Worm (Caenorhabditis elegans) whole organism, L3 larva: ENCODE data around the gene F54E4.3.

Source experiments
- R02D3.7 ChIP-seq: fragments of 150-350 bp; optimal IDR thresholded peaks from 2 replicates; lab custom pipeline; 2014; ENCODE audit warnings: missing biosample characterization, missing genetic modification characterization
- ZK546.5 ChIP-seq: sonication (generic microtip); optimal IDR thresholded peaks from 2 replicates; lab custom pipeline; 2017; ENCODE audit warnings: missing biosample characterization, missing genetic modification characterization
- aly-2 ChIP-seq: fragments of 150-350 bp; optimal IDR thresholded peaks from 2 replicates; lab custom pipeline; 2014; ENCODE audit warnings: missing biosample characterization, missing genetic modification characterization
- ama-1 ChIP-seq: fragments of 150-350 bp; optimal IDR thresholded peaks from 2 replicates; lab custom pipeline; 2018
- ceh-9 ChIP-seq: sonication (generic microtip); optimal IDR thresholded peaks from 2 replicates; lab custom pipeline; 2018; ENCODE audit warnings: missing biosample characterization, missing genetic modification characterization
- daf-12 ChIP-seq: fragments of 150-350 bp; optimal IDR thresholded peaks from 2 replicates; lab custom pipeline; 2014; ENCODE audit warnings: missing biosample characterization, missing genetic modification reagents, missing genetic modification characterization
- egl-27 ChIP-seq: sonication (generic microtip); optimal IDR thresholded peaks from 4 replicates; lab custom pipeline; 2017; ENCODE audit warnings: missing biosample characterization, missing genetic modification reagents, missing genetic modification characterization
- elt-1 ChIP-seq: fragments of 150-350 bp; optimal IDR thresholded peaks from 2 replicates; lab custom pipeline; 2014; ENCODE audit warnings: missing biosample characterization, missing genetic modification characterization
- elt-2 ChIP-seq: sonication (generic microtip); optimal IDR thresholded peaks from 2 replicates; lab custom pipeline; 2016; ENCODE audit warnings: missing genetic modification reagents, mild to moderate bottlenecking, missing genetic modification characterization, missing compliant biosample characterization
- elt-3 ChIP-seq, 3 experiments: fragments of 150-350 bp in 1 of 3; sonication (generic microtip) in 2 of 3; optimal IDR thresholded peaks; 2 replicates in 2 of 3; 4 replicates in 1 of 3; lab custom pipeline; 2014 to 2017; ENCODE audit warnings: missing biosample characterization in 3 of 3, missing genetic modification characterization in 3 of 3
- eor-1 ChIP-seq, 2 experiments: fragments of 150-350 bp; optimal IDR thresholded peaks; 2 replicates each; lab custom pipeline; 2014 to 2018; ENCODE audit warnings: missing biosample characterization in 2 of 2, missing genetic modification characterization in 2 of 2
- fkh-10 ChIP-seq: sonication (generic microtip); optimal IDR thresholded peaks from 2 replicates; lab custom pipeline; 2017; ENCODE audit warnings: missing biosample characterization, missing genetic modification reagents, missing genetic modification characterization
- fkh-2 ChIP-seq: fragments of 150-350 bp; optimal IDR thresholded peaks from 2 replicates; lab custom pipeline; 2014; ENCODE audit warnings: missing biosample characterization, missing genetic modification reagents, missing genetic modification characterization
- fos-1 ChIP-seq: fragments of 150-350 bp; optimal IDR thresholded peaks from 2 replicates; lab custom pipeline; 2014; ENCODE audit warnings: missing biosample characterization, missing genetic modification characterization
- hmg-11 ChIP-seq: sonication (generic microtip); optimal IDR thresholded peaks from 2 replicates; lab custom pipeline; 2016; ENCODE audit warnings: missing genetic modification characterization, missing compliant biosample characterization
- jun-1 ChIP-seq: fragments of 150-350 bp; optimal IDR thresholded peaks from 2 replicates; lab custom pipeline; 2014; ENCODE audit warnings: missing biosample characterization, missing genetic modification reagents, missing genetic modification characterization
- lin-15B ChIP-seq: fragments of 150-350 bp; optimal IDR thresholded peaks from 2 replicates; lab custom pipeline; 2014; ENCODE audit warnings: missing biosample characterization, missing genetic modification characterization
- lin-39 ChIP-seq: fragments of 150-350 bp; optimal IDR thresholded peaks from 2 replicates; lab custom pipeline; 2018; ENCODE audit warnings: missing biosample characterization, missing genetic modification reagents, missing genetic modification characterization
- mdl-1 ChIP-seq: fragments of 150-350 bp; optimal IDR thresholded peaks from 2 replicates; lab custom pipeline; 2014; ENCODE audit warnings: missing biosample characterization, missing genetic modification characterization
- nfya-1 ChIP-seq: sonication (generic microtip); optimal IDR thresholded peaks from 2 replicates; lab custom pipeline; 2017; ENCODE audit warnings: missing genetic modification characterization, mild to moderate bottlenecking, missing compliant biosample characterization, antibody characterized with exemption, moderate library complexity; ENCODE audit not compliant: insufficient read depth
- nhr-11 ChIP-seq: fragments of 150-350 bp; optimal IDR thresholded peaks from 2 replicates; lab custom pipeline; 2014; ENCODE audit warnings: missing biosample characterization, missing genetic modification characterization
- nhr-12 ChIP-seq: fragments of 150-350 bp; optimal IDR thresholded peaks from 2 replicates; lab custom pipeline; 2014; ENCODE audit warnings: missing biosample characterization, missing genetic modification characterization
- nhr-23 ChIP-seq: fragments of 150-350 bp; optimal IDR thresholded peaks from 2 replicates; lab custom pipeline; 2014; ENCODE audit warnings: missing biosample characterization, missing genetic modification reagents, missing genetic modification characterization
- nhr-67 ChIP-seq: fragments of 150-350 bp; optimal IDR thresholded peaks from 2 replicates; lab custom pipeline; 2014; ENCODE audit warnings: missing biosample characterization, missing genetic modification characterization
- nhr-76 ChIP-seq: fragments of 150-350 bp; sonication (generic microtip); optimal IDR thresholded peaks from 5 replicates; lab custom pipeline; 2014; ENCODE audit warnings: missing biosample characterization, missing genetic modification characterization
- nhr-77 ChIP-seq: fragments of 150-350 bp; optimal IDR thresholded peaks from 2 replicates; lab custom pipeline; 2014; ENCODE audit warnings: missing biosample characterization, missing genetic modification characterization
- pha-4 ChIP-seq: fragments of 150-350 bp; optimal IDR thresholded peaks from 2 replicates; lab custom pipeline; 2014; ENCODE audit warnings: missing biosample characterization, missing genetic modification reagents, missing genetic modification characterization
- pqm-1 ChIP-seq: fragments of 150-350 bp; optimal IDR thresholded peaks from 2 replicates; lab custom pipeline; 2017; ENCODE audit warnings: missing biosample characterization, missing genetic modification characterization, inconsistent platforms
- sea-2 ChIP-seq: fragments of 150-350 bp; sonication (generic microtip); optimal IDR thresholded peaks from 4 replicates; lab custom pipeline; 2014; ENCODE audit warnings: missing biosample characterization, missing genetic modification reagents, missing genetic modification characterization
- snpc-4 ChIP-seq: fragments of 150-350 bp; optimal IDR thresholded peaks from 2 replicates; lab custom pipeline; 2014; ENCODE audit warnings: missing biosample characterization, missing genetic modification characterization
- tbx-2 ChIP-seq: sonication (generic microtip); optimal IDR thresholded peaks from 2 replicates; lab custom pipeline; 2016; ENCODE audit warnings: mild to moderate bottlenecking, missing genetic modification characterization, missing compliant biosample characterization
- unc-39 ChIP-seq: sonication (generic microtip); optimal IDR thresholded peaks from 4 replicates; lab custom pipeline; 2017; ENCODE audit warnings: missing biosample characterization, missing genetic modification characterization
- unc-62 ChIP-seq: fragments of 150-350 bp; sonication (generic microtip); optimal IDR thresholded peaks from 4 replicates; lab custom pipeline; 2014; ENCODE audit warnings: missing biosample characterization, missing genetic modification reagents, missing genetic modification characterization
- zag-1 ChIP-seq: fragments of 150-350 bp; optimal IDR thresholded peaks from 2 replicates; lab custom pipeline; 2014; ENCODE audit warnings: missing biosample characterization, missing genetic modification characterization
- ztf-11 ChIP-seq: fragments of 150-350 bp; optimal IDR thresholded peaks from 2 replicates; lab custom pipeline; 2014; ENCODE audit warnings: missing biosample characterization, missing genetic modification characterization
- ztf-4 ChIP-seq: fragments of 150-350 bp; optimal IDR thresholded peaks from 2 replicates; lab custom pipeline; 2014; ENCODE audit warnings: missing biosample characterization, missing genetic modification characterization

F54E4.3 gene

DNA sequence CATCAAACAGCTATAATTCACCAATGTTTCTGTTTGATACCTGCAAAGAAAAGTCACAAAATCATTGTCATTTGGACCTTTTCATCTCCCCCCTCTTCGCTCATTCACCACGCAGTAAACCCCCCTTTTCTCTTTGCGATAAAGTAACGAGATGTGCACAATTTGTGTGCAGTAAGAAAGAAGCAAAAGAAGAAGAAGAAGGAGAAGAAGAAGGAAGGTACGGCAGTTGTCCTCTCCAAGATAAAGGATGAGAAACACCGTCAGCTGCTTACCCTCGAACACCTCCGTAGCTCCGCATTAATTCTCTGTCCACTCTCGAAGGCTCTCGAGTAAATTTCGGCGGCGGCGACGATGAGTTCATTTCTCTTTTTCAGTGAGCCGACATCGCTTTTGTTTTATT, 17.3 kb upstream of the F54E4.3 start:
- no peak for TF ChIP-seq fkh-10 (GFP tag; lab: Kevin White, UChicago)
- TF ChIP-seq lin-39 (tag; lab: Kevin White, UChicago), result peak; percentile 22
- TF ChIP-seq hmg-11 (tag; lab: Kevin White, UChicago), result no peak
- TF ChIP-seq pqm-1 (tag; lab: Kevin White, UChicago), result no peak
- no peak for TF ChIP-seq aly-2 (tag; lab: Kevin White, UChicago)
- peak; percentile 0 for TF ChIP-seq nhr-11 (tag; lab: Kevin White, UChicago)
- no peak for TF ChIP-seq fos-1 (tag; lab: Kevin White, UChicago)
- no peak for TF ChIP-seq ceh-9 (tag; lab: Kevin White, UChicago)
- TF ChIP-seq elt-1 (tag; lab: Kevin White, UChicago), result no peak
- TF ChIP-seq R02D3.7 (tag; lab: Kevin White, UChicago), result no peak
- no peak for TF ChIP-seq nhr-76 (tag; lab: Kevin White, UChicago)

DNA sequence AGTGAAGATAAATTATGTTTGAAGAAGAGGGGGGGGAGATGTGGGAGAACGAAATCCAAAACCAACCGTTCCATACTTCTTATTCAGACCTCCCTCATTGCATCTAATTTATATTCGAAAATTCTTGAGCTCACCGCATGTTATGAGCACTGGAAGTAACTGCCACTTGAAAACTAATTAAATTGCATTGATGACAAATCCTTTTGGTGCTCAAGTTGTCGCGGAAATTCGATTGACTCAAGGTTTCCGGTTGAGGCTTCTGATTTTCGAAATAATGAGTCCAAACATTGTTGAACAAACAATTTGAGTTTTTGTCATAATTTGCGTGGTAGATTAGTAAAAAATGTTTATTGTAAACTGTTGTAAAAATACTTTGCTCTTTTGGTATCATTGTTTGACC, 15.8 kb upstream of the F54E4.3 start:
- TF ChIP-seq ama-1 (lab: Kevin White, UChicago) (no peak), lin-15B (tag; lab: Kevin White, UChicago) (no peak), elt-3 (tag; optimal IDR thresholded peaks at IDR 0.05; lab: Kevin White, UChicago) (no peak), nhr-12 (no peak), nhr-23 (tag; lab: Kevin White, UChicago) (no peak), mdl-1 (tag; lab: Kevin White, UChicago) (no peak), elt-2 (tag; lab: Kevin White, UChicago) (no peak), unc-62 (GFP tag; lab: Kevin White, UChicago) (no peak), egl-27 (tag; lab: Kevin White, UChicago) (no peak), zag-1 (no peak), ztf-11 (no peak), ZK546.5 (tag; lab: Kevin White, UChicago) (no peak), jun-1 (tag; lab: Kevin White, UChicago) (no peak), R02D3.7 (tag; lab: Kevin White, UChicago) (no peak), fkh-2 (tag; lab: Kevin White, UChicago) (no peak), ztf-4 (no peak)

DNA sequence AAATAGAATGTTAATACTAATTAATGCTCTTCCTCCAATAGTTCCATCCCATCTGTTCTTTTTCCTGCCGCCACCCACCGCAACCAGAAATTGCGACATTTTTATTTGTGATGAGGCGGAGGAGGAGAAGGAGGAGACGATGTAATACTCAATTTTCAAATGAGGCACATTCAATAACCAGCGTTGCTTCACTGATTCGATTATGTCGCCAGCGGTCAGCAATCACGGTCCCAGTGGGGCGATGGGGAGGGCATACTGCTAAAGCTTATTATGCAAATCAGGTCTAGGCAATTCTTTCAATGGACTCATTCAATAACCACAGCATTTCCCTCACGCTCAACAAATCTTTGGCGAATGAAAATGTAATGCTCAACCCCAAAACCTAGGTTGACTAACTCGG, 13.0 kb upstream of the F54E4.3 start:
- TF ChIP-seq R02D3.7 (tag; lab: Kevin White, UChicago) (no peak), egl-27 (tag; lab: Kevin White, UChicago) (no peak)

DNA sequence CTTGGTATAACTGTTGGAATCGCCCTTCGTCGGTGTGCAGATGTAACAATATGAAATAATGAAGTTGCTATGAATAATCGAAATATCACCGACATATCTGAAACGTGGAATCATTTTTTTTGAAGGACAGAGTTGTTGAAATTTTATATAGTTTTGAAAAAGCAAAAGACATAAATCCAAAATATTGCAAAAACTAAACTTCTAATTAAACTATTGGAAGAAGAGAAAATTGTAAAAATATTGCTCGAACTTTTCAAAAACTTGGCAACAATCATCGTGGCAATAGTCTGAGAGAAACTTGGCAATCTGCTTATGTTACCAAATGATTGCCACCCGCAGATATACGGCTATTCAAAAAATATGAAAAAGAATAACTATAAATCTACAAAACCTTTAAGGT, 9.2 kb upstream of the F54E4.3 start, which contains the start of gene F54E4.4:
Gene F54E4.4, minus strand, starts transcription at position 101 of the 400 bp plus-strand sequence.
- TF ChIP-seq elt-1 (tag; lab: Kevin White, UChicago) (no peak), eor-1 (tag; optimal IDR thresholded peaks at IDR 0.05; lab: Kevin White, UChicago) (no peak), pha-4 (tag; lab: Kevin White, UChicago) (no peak), ztf-11 (no peak), nhr-77 (no peak), R02D3.7 (tag; lab: Kevin White, UChicago) (no peak)

DNA sequence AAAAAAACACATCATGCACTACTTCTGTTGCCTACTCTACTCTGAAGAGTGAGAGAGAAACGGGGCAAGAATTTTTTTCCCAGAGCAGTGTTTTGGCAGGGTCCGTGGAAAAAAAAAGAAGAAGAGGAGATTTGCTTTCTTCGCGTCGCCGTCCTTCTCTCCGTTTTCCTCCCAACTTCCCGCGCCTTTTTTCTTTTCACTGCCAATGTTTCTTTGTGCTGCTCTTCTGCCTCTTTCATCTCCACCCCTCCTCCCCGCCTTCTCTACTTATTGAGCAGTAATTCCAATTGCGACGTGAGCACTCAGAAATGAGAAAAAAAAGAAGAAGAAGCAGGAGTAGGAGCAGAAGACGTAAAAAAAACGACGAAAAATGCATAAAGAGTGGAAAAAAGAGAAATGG, 3.7 kb upstream of the F54E4.3 start:
- TF ChIP-seq sea-2 (GFP tag; lab: Kevin White, UChicago) (no peak), lin-39 (tag; lab: Kevin White, UChicago) (peak; percentile 42), nhr-67 (tag; lab: Kevin White, UChicago) (no peak), tbx-2 (tag; lab: Kevin White, UChicago) (peak; percentile 32), unc-39 (no peak), fkh-10 (GFP tag; lab: Kevin White, UChicago) (peak; percentile 95), nfya-1 (peak; percentile 71), hmg-11 (tag; lab: Kevin White, UChicago) (peak; percentile 15)

DNA sequence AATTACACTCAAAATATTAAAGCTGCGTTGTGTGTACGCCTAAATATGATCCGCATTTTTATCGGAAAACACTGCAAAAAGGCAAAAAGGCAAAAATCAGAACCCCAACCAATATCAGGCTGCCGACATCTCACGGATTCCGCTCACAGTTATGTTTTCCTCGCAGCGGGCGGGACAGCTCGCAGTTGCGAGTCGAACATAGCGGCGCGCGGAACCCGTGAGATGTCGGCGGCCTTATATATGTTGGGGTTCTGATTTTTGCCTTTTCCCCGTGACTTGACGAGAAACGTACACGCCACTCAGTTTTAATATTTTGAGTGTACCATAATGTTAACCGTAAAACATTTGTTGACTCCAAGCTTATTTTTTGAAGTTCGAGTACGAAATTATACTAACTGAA, 1.2 kb upstream of the F54E4.3 start:
- peak; percentile 76 for TF ChIP-seq snpc-4 (tag; lab: Kevin White, UChicago)
- no peak for TF ChIP-seq daf-12 (tag; lab: Kevin White, UChicago)
